Worm (Caenorhabditis elegans) whole organism, L4 larva: ENCODE measurements around the gene C44F1.1.

Experiments used
- F26F4.8 ChIP-seq: fragments of 200-800 bp; sonication (Bioruptor generic); conservative IDR thresholded peaks from 2 replicates; pipeline ENCODE4 v1.3.6; 2022; ENCODE audit warnings: missing genetic modification characterization, missing compliant biosample characterization
- F49E8.2 ChIP-seq: sonication (generic microtip); optimal IDR thresholded peaks from 2 replicates; lab custom pipeline; 2016; ENCODE audit warnings: missing compliant biosample characterization, mild to moderate bottlenecking, missing genetic modification characterization, borderline replicate concordance
- Y105C5A.15 ChIP-seq: fragments of 200-800 bp; sonication (Bioruptor generic); IDR thresholded peaks from 2 replicates; pipeline ENCODE4 v1.3.6; 2022; ENCODE audit warnings: missing genetic modification characterization, missing compliant biosample characterization
- ama-1 ChIP-seq: fragments of 150-350 bp; optimal IDR thresholded peaks from 2 replicates; lab custom pipeline; 2014; ENCODE audit warnings: inconsistent platforms, mixed read lengths
- ctbp-1 ChIP-seq: fragments of 200-800 bp; sonication (Bioruptor generic); IDR thresholded peaks from 2 replicates; pipeline ENCODE4 v1.3.6; 2022; ENCODE audit warnings: missing genetic modification reagents, missing genetic modification characterization, missing compliant biosample characterization
- fos-1 ChIP-seq: fragments of 150-350 bp; optimal IDR thresholded peaks from 2 replicates; lab custom pipeline; 2014; ENCODE audit warnings: missing biosample characterization, missing genetic modification characterization
- lin-15B ChIP-seq: fragments of 150-350 bp; sonication (generic microtip); optimal IDR thresholded peaks from 3 replicates; lab custom pipeline; 2014; ENCODE audit warnings: missing biosample characterization, missing genetic modification characterization
- nhr-10 ChIP-seq: fragments of 150-350 bp; optimal IDR thresholded peaks from 2 replicates; lab custom pipeline; 2014; ENCODE audit warnings: missing biosample characterization, missing genetic modification characterization
- nhr-28 ChIP-seq: fragments of 150-350 bp; optimal IDR thresholded peaks from 2 replicates; lab custom pipeline; 2014; ENCODE audit warnings: missing biosample characterization, missing genetic modification characterization
- nhr-76 ChIP-seq: fragments of 150-350 bp; optimal IDR thresholded peaks from 2 replicates; lab custom pipeline; 2014; ENCODE audit warnings: missing biosample characterization, missing genetic modification characterization
- nhr-77 ChIP-seq: fragments of 150-350 bp; optimal IDR thresholded peaks from 2 replicates; lab custom pipeline; 2014; ENCODE audit warnings: missing biosample characterization, missing genetic modification characterization
- pha-4 ChIP-seq, 2 experiments: fragments of 150-350 bp in 1 of 2; fragments of 200-800 bp in 1 of 2; sonication (Bioruptor generic) in 1 of 2; IDR thresholded peaks in 1 of 2; optimal IDR thresholded peaks in 1 of 2; 2 replicates each; pipeline versions ENCODE4 v1.3.6 to Lab custom; 2014 to 2022; ENCODE audit warnings: missing genetic modification characterization in 2 of 2, missing genetic modification reagents in 2 of 2, missing biosample characterization in 1 of 2, missing compliant biosample characterization in 1 of 2
- pqm-1 ChIP-seq: sonication (generic microtip); optimal IDR thresholded peaks from 2 replicates; lab custom pipeline; 2017; ENCODE audit warnings: missing biosample characterization, missing genetic modification characterization
- unc-130 ChIP-seq: sonication (generic microtip); optimal IDR thresholded peaks from 2 replicates; lab custom pipeline; 2016; ENCODE audit warnings: missing genetic modification reagents, missing genetic modification characterization, missing compliant biosample characterization

DNA sequence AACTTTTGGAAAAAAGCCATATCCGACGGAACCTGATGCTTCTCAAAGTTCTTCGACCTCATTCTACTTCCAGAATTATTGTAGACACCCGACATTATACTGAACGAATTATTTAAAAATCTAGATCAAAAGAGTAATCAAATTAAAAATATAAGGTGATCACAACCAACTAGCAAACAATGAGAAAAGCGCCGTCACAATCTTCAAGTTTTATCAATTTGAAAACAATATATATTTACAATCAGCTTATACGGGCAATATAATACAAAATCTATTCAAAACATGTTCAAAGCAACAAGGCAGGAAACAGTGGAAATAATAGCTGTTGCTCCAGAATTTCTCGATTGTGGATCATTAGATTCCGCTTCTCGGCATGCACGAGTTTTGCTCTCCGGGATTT, 40.5 kb downstream of the C44F1.1 start, which contains the start of gene C14B1.12:
- no peak for TF ChIP-seq nhr-76 (tag; lab: Kevin White, UChicago)
- no peak for TF ChIP-seq ctbp-1
- no peak for TF ChIP-seq nhr-77 (tag; lab: Kevin White, UChicago)
- no peak for TF ChIP-seq nhr-28 (tag; lab: Kevin White, UChicago)
- no peak for TF ChIP-seq fos-1 (tag; lab: Kevin White, UChicago)
- no peak for TF ChIP-seq pha-4 (GFP tag; IDR thresholded peaks at IDR 0.05; lab: Robert Waterston, UW)
- no peak for TF ChIP-seq pha-4 (tag; optimal IDR thresholded peaks at IDR 0.05; lab: Kevin White, UChicago)
- TF ChIP-seq pqm-1 (tag; lab: Kevin White, UChicago) = no peak
- no peak for TF ChIP-seq Y105C5A.15 (GFP tag; lab: Robert Waterston, UW)
- no peak for TF ChIP-seq lin-15B (tag; lab: Kevin White, UChicago)
- TF ChIP-seq ama-1 (lab: Kevin White, UChicago) = no peak
- TF ChIP-seq unc-130 = no peak
- TF ChIP-seq nhr-10 (tag; lab: Kevin White, UChicago) = no peak
- TF ChIP-seq F26F4.8 (GFP tag; lab: Robert Waterston, UW) = no peak
- no peak for TF ChIP-seq F49E8.2 (tag; lab: Kevin White, UChicago)
